Worm (Caenorhabditis elegans) whole organism, late embryonic: ENCODE results near the gene fbxb-11.

Experiments
- C08G9.2 ChIP-seq: sonication (generic microtip); optimal IDR thresholded peaks from 2 replicates; lab custom pipeline; 2016; ENCODE audit warnings: mild to moderate bottlenecking, missing genetic modification characterization, moderate library complexity, missing compliant biosample characterization
- F13H6.1 ChIP-seq: sonication (generic microtip); optimal IDR thresholded peaks from 2 replicates; lab custom pipeline; 2016; ENCODE audit warnings: missing genetic modification characterization, missing compliant biosample characterization
- K09A11.1 ChIP-seq: sonication (generic microtip); optimal IDR thresholded peaks from 2 replicates; lab custom pipeline; 2017; ENCODE audit warnings: antibody characterized with exemption, mild to moderate bottlenecking, missing genetic modification characterization, missing compliant biosample characterization; ENCODE audit not compliant: insufficient read depth
- T23F11.4 ChIP-seq: fragments of 200-800 bp; sonication (Bioruptor generic); optimal IDR thresholded peaks from 2 replicates; lab custom pipeline; 2018; ENCODE audit warnings: mild to moderate bottlenecking, missing genetic modification characterization, missing compliant biosample characterization
- ahr-1 ChIP-seq: sonication (generic microtip); optimal IDR thresholded peaks from 2 replicates; lab custom pipeline; 2016; ENCODE audit warnings: missing genetic modification characterization, missing compliant biosample characterization
- ama-1 ChIP-seq: fragments of 150-350 bp; optimal IDR thresholded peaks from 2 replicates; lab custom pipeline; 2014
- ceh-18 ChIP-seq: sonication (generic microtip); optimal IDR thresholded peaks from 2 replicates; lab custom pipeline; 2016; ENCODE audit warnings: missing genetic modification characterization, missing compliant biosample characterization
- ceh-19 ChIP-seq: fragments of 200-800 bp; sonication (Bioruptor generic); optimal IDR thresholded peaks from 2 replicates; lab custom pipeline; 2018; ENCODE audit warnings: mild to moderate bottlenecking, missing genetic modification characterization, missing compliant biosample characterization
- ceh-2 ChIP-seq: sonication (generic microtip); optimal IDR thresholded peaks from 2 replicates; lab custom pipeline; 2016; ENCODE audit warnings: missing genotype, missing genetic modification characterization, missing compliant biosample characterization
- ceh-30 ChIP-seq: fragments of 150-350 bp; optimal IDR thresholded peaks from 2 replicates; lab custom pipeline; 2014; ENCODE audit warnings: missing biosample characterization, missing genetic modification characterization
- ceh-31 ChIP-seq: sonication (generic microtip); optimal IDR thresholded peaks from 2 replicates; lab custom pipeline; 2016; ENCODE audit warnings: missing genetic modification characterization, missing compliant biosample characterization
- ceh-34 ChIP-seq: sonication (generic microtip); optimal IDR thresholded peaks from 2 replicates; lab custom pipeline; 2016; ENCODE audit warnings: mild to moderate bottlenecking, missing genetic modification characterization, missing compliant biosample characterization
- ceh-48 ChIP-seq: sonication (generic microtip); optimal IDR thresholded peaks from 2 replicates; lab custom pipeline; 2016; ENCODE audit warnings: missing genetic modification characterization, inconsistent platforms, missing compliant biosample characterization
- ceh-6 ChIP-seq: fragments of 200-800 bp; sonication (Bioruptor generic); optimal IDR thresholded peaks from 2 replicates; lab custom pipeline; 2018; ENCODE audit warnings: mild to moderate bottlenecking, missing genetic modification characterization, missing compliant biosample characterization
- che-1 ChIP-seq: sonication (generic microtip); optimal IDR thresholded peaks from 2 replicates; lab custom pipeline; 2016; ENCODE audit warnings: mild to moderate bottlenecking, missing genetic modification characterization, missing compliant biosample characterization
- dve-1 ChIP-seq: sonication (generic microtip); optimal IDR thresholded peaks from 2 replicates; lab custom pipeline; 2017; ENCODE audit warnings: antibody characterized with exemption, mild to moderate bottlenecking, missing genetic modification characterization, missing compliant biosample characterization
- elt-2 ChIP-seq: sonication (generic microtip); optimal IDR thresholded peaks from 2 replicates; lab custom pipeline; 2016; ENCODE audit warnings: missing genetic modification reagents, missing genetic modification characterization, missing compliant biosample characterization
- elt-4 ChIP-seq: sonication (generic microtip); optimal IDR thresholded peaks from 2 replicates; lab custom pipeline; 2016; ENCODE audit warnings: missing genetic modification characterization, missing compliant biosample characterization
- eyg-1 ChIP-seq: sonication (generic microtip); optimal IDR thresholded peaks from 2 replicates; lab custom pipeline; 2016; ENCODE audit warnings: missing genotype, missing genetic modification characterization, missing compliant biosample characterization
- fax-1 ChIP-seq: sonication (generic microtip); optimal IDR thresholded peaks from 2 replicates; lab custom pipeline; 2016; ENCODE audit warnings: missing genotype, missing genetic modification characterization, missing compliant biosample characterization
- fkh-6 ChIP-seq: sonication (generic microtip); optimal IDR thresholded peaks from 2 replicates; lab custom pipeline; 2016; ENCODE audit warnings: missing genetic modification characterization, missing compliant biosample characterization
- gmeb-2 ChIP-seq: sonication (generic microtip); optimal IDR thresholded peaks from 2 replicates; lab custom pipeline; 2016; ENCODE audit warnings: missing genetic modification characterization, inconsistent platforms, missing compliant biosample characterization
- hlh-13 ChIP-seq: fragments of 200-800 bp; sonication (Bioruptor generic); optimal IDR thresholded peaks from 2 replicates; lab custom pipeline; 2018; ENCODE audit warnings: mild to moderate bottlenecking, missing genetic modification characterization, missing compliant biosample characterization
- hlh-15 ChIP-seq: sonication (generic microtip); optimal IDR thresholded peaks from 2 replicates; lab custom pipeline; 2016; ENCODE audit warnings: missing genetic modification characterization, missing compliant biosample characterization
- hlh-6 ChIP-seq: sonication (generic microtip); optimal IDR thresholded peaks from 2 replicates; lab custom pipeline; 2016; ENCODE audit warnings: missing genotype, missing genetic modification characterization, missing compliant biosample characterization
- hlh-8 ChIP-seq: sonication (generic microtip); optimal IDR thresholded peaks from 2 replicates; lab custom pipeline; 2016; ENCODE audit warnings: missing genotype, missing genetic modification characterization, missing compliant biosample characterization
- madf-2 ChIP-seq: sonication (generic microtip); optimal IDR thresholded peaks from 2 replicates; lab custom pipeline; 2017; ENCODE audit warnings: missing genetic modification characterization, missing compliant biosample characterization
- nfya-1 ChIP-seq: sonication (generic microtip); optimal IDR thresholded peaks from 2 replicates; lab custom pipeline; 2017; ENCODE audit warnings: missing genetic modification characterization, mild to moderate bottlenecking, missing compliant biosample characterization, antibody characterized with exemption, moderate library complexity
- nhr-11 ChIP-seq: fragments of 150-350 bp; optimal IDR thresholded peaks from 2 replicates; lab custom pipeline; 2014; ENCODE audit warnings: missing biosample characterization, missing genetic modification characterization
- nhr-232 ChIP-seq: sonication (generic microtip); optimal IDR thresholded peaks from 2 replicates; lab custom pipeline; 2016; ENCODE audit warnings: missing genetic modification characterization, missing compliant biosample characterization
- npax-4 ChIP-seq: sonication (generic microtip); optimal IDR thresholded peaks from 2 replicates; lab custom pipeline; 2016; ENCODE audit warnings: missing genetic modification characterization, missing compliant biosample characterization
- odd-2 ChIP-seq: sonication (generic microtip); optimal IDR thresholded peaks from 2 replicates; lab custom pipeline; 2017; ENCODE audit warnings: antibody characterized with exemption, mild to moderate bottlenecking, missing genetic modification characterization, missing compliant biosample characterization
- pag-3 ChIP-seq: sonication (generic microtip); optimal IDR thresholded peaks from 2 replicates; lab custom pipeline; 2016; ENCODE audit warnings: missing compliant biosample characterization, missing genetic modification characterization, borderline replicate concordance
- pat-9 ChIP-seq: fragments of 200-800 bp; sonication (Bioruptor generic); optimal IDR thresholded peaks from 2 replicates; lab custom pipeline; 2018; ENCODE audit warnings: mild to moderate bottlenecking, missing genetic modification characterization, moderate library complexity, missing compliant biosample characterization
- pha-2 ChIP-seq: sonication (generic microtip); optimal IDR thresholded peaks from 2 replicates; lab custom pipeline; 2017; ENCODE audit warnings: mild to moderate bottlenecking, missing genetic modification characterization, missing compliant biosample characterization
- pqm-1 ChIP-seq: sonication (generic microtip); optimal IDR thresholded peaks from 2 replicates; lab custom pipeline; 2016; ENCODE audit warnings: missing genetic modification characterization, missing compliant biosample characterization
- pros-1 ChIP-seq: fragments of 150-350 bp; optimal IDR thresholded peaks from 2 replicates; lab custom pipeline; 2014; ENCODE audit warnings: missing biosample characterization, missing genetic modification reagents, missing genetic modification characterization
- sdc-2 ChIP-seq: sonication (generic microtip); optimal IDR thresholded peaks from 2 replicates; lab custom pipeline; 2016; ENCODE audit warnings: missing genotype, missing genetic modification characterization, missing compliant biosample characterization
- sox-2 ChIP-seq: fragments of 200-800 bp; sonication (Bioruptor generic); IDR thresholded peaks from 2 replicates; pipeline ENCODE4 v1.3.6; 2022; ENCODE audit warnings: missing genetic modification reagents, missing genetic modification characterization, missing compliant biosample characterization
- ttx-3 ChIP-seq: sonication (generic microtip); optimal IDR thresholded peaks from 2 replicates; lab custom pipeline; 2016; ENCODE audit warnings: missing genetic modification reagents, missing genetic modification characterization, missing compliant biosample characterization
- unc-3 ChIP-seq, 2 experiments: fragments of 200-800 bp in 1 of 2; sonication (Bioruptor generic) in 1 of 2; sonication (generic microtip) in 1 of 2; conservative IDR thresholded peaks in 1 of 2; optimal IDR thresholded peaks in 1 of 2; 2 replicates each; pipeline versions ENCODE4 v1.3.6 to Lab custom; 2016 to 2022; ENCODE audit warnings: missing compliant biosample characterization in 2 of 2, missing genetic modification characterization in 2 of 2, missing genetic modification reagents in 1 of 2
- unc-42 ChIP-seq: sonication (generic microtip); optimal IDR thresholded peaks from 2 replicates; lab custom pipeline; 2016; ENCODE audit warnings: missing genotype, missing genetic modification characterization, missing compliant biosample characterization
- unc-86 ChIP-seq: sonication (generic microtip); optimal IDR thresholded peaks from 2 replicates; lab custom pipeline; 2016; ENCODE audit warnings: missing genetic modification characterization, missing compliant biosample characterization
- zip-5 ChIP-seq: sonication (generic microtip); optimal IDR thresholded peaks from 2 replicates; lab custom pipeline; 2016; ENCODE audit warnings: missing genetic modification characterization, missing compliant biosample characterization

fbxb-11 gene

ce11 chrII:1724314-1724713 lies at the start of gene fbxb-11:
Gene fbxb-11, plus strand, starts transcription at chrII:1724614.
- TF ChIP-seq ahr-1 = no peak
- no peak for TF ChIP-seq odd-2 (tag; lab: Kevin White, UChicago)
- no peak for TF ChIP-seq gmeb-2 (tag; lab: Kevin White, UChicago)
- TF ChIP-seq elt-4 = no peak
- no peak for TF ChIP-seq ceh-34 (tag; lab: Kevin White, UChicago)
- TF ChIP-seq nfya-1 (tag; lab: Kevin White, UChicago) = no peak
- no peak for TF ChIP-seq pha-2
- TF ChIP-seq nhr-232 (tag; lab: Kevin White, UChicago) = no peak
- no peak for TF ChIP-seq unc-86 (tag; lab: Kevin White, UChicago)
- TF ChIP-seq ceh-19 (GFP tag; lab: Kevin White, UChicago) = no peak
- no peak for TF ChIP-seq C08G9.2
- TF ChIP-seq pag-3 = no peak
- no peak for TF ChIP-seq ceh-30 (tag; lab: Kevin White, UChicago)
- TF ChIP-seq hlh-13 (GFP tag; lab: Kevin White, UChicago) = no peak
- no peak for TF ChIP-seq ceh-6 (GFP tag; lab: Kevin White, UChicago)
- no peak for TF ChIP-seq pros-1 (tag; lab: Kevin White, UChicago)

ce11 chrII:1676088-1676487 lies 48.3 kb upstream of the fbxb-11 start, which contains the start of gene fbxb-17:
Gene fbxb-17, plus strand, starts transcription at chrII:1676388.
- no peak for TF ChIP-seq fax-1 (tag; lab: Kevin White, UChicago)
- no peak for TF ChIP-seq npax-4 (tag; lab: Kevin White, UChicago)
- no peak for TF ChIP-seq pqm-1 (tag; lab: Kevin White, UChicago)
- no peak for TF ChIP-seq ceh-18 (tag; lab: Kevin White, UChicago)
- no peak for TF ChIP-seq K09A11.1 (tag; lab: Kevin White, UChicago)
- TF ChIP-seq ceh-19 (GFP tag; lab: Kevin White, UChicago) = no peak
- no peak for TF ChIP-seq pat-9 (tag; lab: Kevin White, UChicago)
- no peak for TF ChIP-seq sox-2
- TF ChIP-seq F13H6.1 (tag; lab: Kevin White, UChicago) = no peak
- TF ChIP-seq nhr-232 (tag; lab: Kevin White, UChicago) = no peak
- no peak for TF ChIP-seq sdc-2 (tag; lab: Kevin White, UChicago)
- no peak for TF ChIP-seq ceh-48 (tag; lab: Kevin White, UChicago)
- TF ChIP-seq hlh-8 (tag; lab: Kevin White, UChicago) = no peak
- no peak for TF ChIP-seq unc-42 (tag; lab: Kevin White, UChicago)
- no peak for TF ChIP-seq ceh-2
- TF ChIP-seq madf-2 (tag; lab: Kevin White, UChicago) = no peak
- no peak for TF ChIP-seq hlh-6 (tag; lab: Kevin White, UChicago)
- TF ChIP-seq zip-5 = no peak
- TF ChIP-seq T23F11.4 (GFP tag; lab: Kevin White, UChicago) = no peak
- TF ChIP-seq elt-2 (tag; lab: Kevin White, UChicago) = no peak

DNA sequence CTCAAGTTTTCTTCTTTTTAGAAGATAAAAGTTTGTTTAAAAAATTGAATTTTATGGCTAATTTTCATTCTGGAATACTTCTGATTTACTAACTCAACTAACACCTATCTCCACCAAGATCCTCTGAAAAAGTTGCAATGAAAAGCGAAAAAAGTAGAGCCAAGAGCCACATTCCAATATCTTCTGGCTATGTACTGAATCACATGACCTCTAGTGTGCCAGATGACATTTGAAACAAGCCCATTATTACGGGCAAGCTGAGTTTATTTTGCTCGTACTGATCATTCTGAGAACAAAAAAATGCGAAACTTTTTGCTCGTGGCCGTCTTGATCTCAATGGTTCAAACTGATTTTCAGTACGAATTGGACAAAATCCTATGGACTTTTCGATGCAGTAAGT lies 45.3 kb upstream of the fbxb-11 start, which contains the start of gene irld-36:
TSS of gene irld-36 (plus strand) at position 301 of the 400 bp plus-strand sequence.
- no peak for TF ChIP-seq nhr-11
- TF ChIP-seq ama-1 (lab: Kevin White, UChicago) = no peak
- TF ChIP-seq fax-1 (tag; lab: Kevin White, UChicago) = no peak
- TF ChIP-seq ceh-2 = no peak
- TF ChIP-seq hlh-8 (tag; lab: Kevin White, UChicago) = no peak
- no peak for TF ChIP-seq hlh-15
- TF ChIP-seq ttx-3 (tag; lab: Kevin White, UChicago) = no peak
- TF ChIP-seq nfya-1 (tag; lab: Kevin White, UChicago) = no peak
- no peak for TF ChIP-seq ceh-31 (tag; lab: Kevin White, UChicago)
- TF ChIP-seq dve-1 (tag; lab: Kevin White, UChicago) = no peak
- TF ChIP-seq madf-2 (tag; lab: Kevin White, UChicago) = no peak
- no peak for TF ChIP-seq fkh-6 (tag; lab: Kevin White, UChicago)
- TF ChIP-seq ceh-48 (tag; lab: Kevin White, UChicago) = no peak
- no peak for TF ChIP-seq ceh-6 (GFP tag; lab: Kevin White, UChicago)
- TF ChIP-seq eyg-1 (tag; lab: Kevin White, UChicago) = no peak
- TF ChIP-seq che-1 (tag; lab: Kevin White, UChicago) = no peak
- TF ChIP-seq unc-3 (GFP tag; conservative IDR thresholded peaks at IDR 0.05; lab: Robert Waterston, UW) = no peak
- TF ChIP-seq unc-3 (tag; optimal IDR thresholded peaks at IDR 0.05; lab: Kevin White, UChicago) = no peak
- no peak for TF ChIP-seq sox-2
- TF ChIP-seq, all 69 proteins: peak for 0
